Worm (Caenorhabditis elegans) whole organism, late embryonic: ENCODE results near the gene ubxn-4.

ENCODE experiments used
- C08G9.2 ChIP-seq: sonication (generic microtip); optimal IDR thresholded peaks from 2 replicates; lab custom pipeline; 2016; ENCODE audit warnings: mild to moderate bottlenecking, missing genetic modification characterization, moderate library complexity, missing compliant biosample characterization
- C38D4.7 ChIP-seq: fragments of 200-800 bp; sonication (Bioruptor generic); optimal IDR thresholded peaks from 2 replicates; lab custom pipeline; 2018; ENCODE audit warnings: mild to moderate bottlenecking, missing genetic modification characterization, moderate library complexity, missing compliant biosample characterization
- K02D7.2 ChIP-seq: sonication (generic microtip); optimal IDR thresholded peaks from 2 replicates; lab custom pipeline; 2017; ENCODE audit warnings: mild to moderate bottlenecking, missing genetic modification characterization, missing compliant biosample characterization
- K09A11.1 ChIP-seq: sonication (generic microtip); optimal IDR thresholded peaks from 2 replicates; lab custom pipeline; 2017; ENCODE audit warnings: antibody characterized with exemption, mild to moderate bottlenecking, missing genetic modification characterization, missing compliant biosample characterization; ENCODE audit not compliant: insufficient read depth
- Y22D7AL.16 ChIP-seq: sonication (generic microtip); optimal IDR thresholded peaks from 2 replicates; lab custom pipeline; 2016; ENCODE audit warnings: missing genetic modification characterization, missing compliant biosample characterization
- ama-1 ChIP-seq: fragments of 150-350 bp; optimal IDR thresholded peaks from 2 replicates; lab custom pipeline; 2014
- ceh-18 ChIP-seq: sonication (generic microtip); optimal IDR thresholded peaks from 2 replicates; lab custom pipeline; 2016; ENCODE audit warnings: missing genetic modification characterization, missing compliant biosample characterization
- ceh-19 ChIP-seq: fragments of 200-800 bp; sonication (Bioruptor generic); optimal IDR thresholded peaks from 2 replicates; lab custom pipeline; 2018; ENCODE audit warnings: mild to moderate bottlenecking, missing genetic modification characterization, missing compliant biosample characterization
- ceh-2 ChIP-seq: sonication (generic microtip); optimal IDR thresholded peaks from 2 replicates; lab custom pipeline; 2016; ENCODE audit warnings: missing genotype, missing genetic modification characterization, missing compliant biosample characterization
- ceh-22 ChIP-seq: sonication (generic microtip); optimal IDR thresholded peaks from 2 replicates; lab custom pipeline; 2017; ENCODE audit warnings: missing biosample characterization, missing genetic modification characterization
- ceh-24 ChIP-seq: sonication (generic microtip); optimal IDR thresholded peaks from 2 replicates; lab custom pipeline; 2016; ENCODE audit warnings: mild to moderate bottlenecking, missing genetic modification characterization, missing compliant biosample characterization
- ceh-30 ChIP-seq: fragments of 150-350 bp; optimal IDR thresholded peaks from 2 replicates; lab custom pipeline; 2014; ENCODE audit warnings: missing biosample characterization, missing genetic modification characterization
- ceh-31 ChIP-seq: sonication (generic microtip); optimal IDR thresholded peaks from 2 replicates; lab custom pipeline; 2016; ENCODE audit warnings: missing genetic modification characterization, missing compliant biosample characterization
- ceh-45 ChIP-seq: fragments of 200-800 bp; sonication (Bioruptor generic); IDR thresholded peaks from 2 replicates; pipeline ENCODE4 v1.3.6; 2022; ENCODE audit warnings: missing genetic modification reagents, missing genetic modification characterization, missing compliant biosample characterization
- ceh-48 ChIP-seq: sonication (generic microtip); optimal IDR thresholded peaks from 2 replicates; lab custom pipeline; 2016; ENCODE audit warnings: missing genetic modification characterization, inconsistent platforms, missing compliant biosample characterization
- che-1 ChIP-seq: sonication (generic microtip); optimal IDR thresholded peaks from 2 replicates; lab custom pipeline; 2016; ENCODE audit warnings: mild to moderate bottlenecking, missing genetic modification characterization, missing compliant biosample characterization
- dve-1 ChIP-seq: sonication (generic microtip); optimal IDR thresholded peaks from 2 replicates; lab custom pipeline; 2017; ENCODE audit warnings: antibody characterized with exemption, mild to moderate bottlenecking, missing genetic modification characterization, missing compliant biosample characterization
- eyg-1 ChIP-seq: sonication (generic microtip); optimal IDR thresholded peaks from 2 replicates; lab custom pipeline; 2016; ENCODE audit warnings: missing genotype, missing genetic modification characterization, missing compliant biosample characterization
- fax-1 ChIP-seq: sonication (generic microtip); optimal IDR thresholded peaks from 2 replicates; lab custom pipeline; 2016; ENCODE audit warnings: missing genotype, missing genetic modification characterization, missing compliant biosample characterization
- fkh-10 ChIP-seq: fragments of 150-350 bp; optimal IDR thresholded peaks from 2 replicates; lab custom pipeline; 2014; ENCODE audit warnings: missing biosample characterization, missing genetic modification reagents, missing genetic modification characterization
- fkh-6 ChIP-seq: sonication (generic microtip); optimal IDR thresholded peaks from 2 replicates; lab custom pipeline; 2016; ENCODE audit warnings: missing genetic modification characterization, missing compliant biosample characterization
- gmeb-2 ChIP-seq: sonication (generic microtip); optimal IDR thresholded peaks from 2 replicates; lab custom pipeline; 2016; ENCODE audit warnings: missing genetic modification characterization, inconsistent platforms, missing compliant biosample characterization
- hlh-13 ChIP-seq: fragments of 200-800 bp; sonication (Bioruptor generic); optimal IDR thresholded peaks from 2 replicates; lab custom pipeline; 2018; ENCODE audit warnings: mild to moderate bottlenecking, missing genetic modification characterization, missing compliant biosample characterization
- hlh-15 ChIP-seq: sonication (generic microtip); optimal IDR thresholded peaks from 2 replicates; lab custom pipeline; 2016; ENCODE audit warnings: missing genetic modification characterization, missing compliant biosample characterization
- hlh-30 ChIP-seq: sonication (generic microtip); optimal IDR thresholded peaks from 2 replicates; lab custom pipeline; 2017; ENCODE audit warnings: antibody characterized with exemption, missing genetic modification characterization, missing compliant biosample characterization; ENCODE audit not compliant: insufficient read depth
- hlh-6 ChIP-seq: sonication (generic microtip); optimal IDR thresholded peaks from 2 replicates; lab custom pipeline; 2016; ENCODE audit warnings: missing genotype, missing genetic modification characterization, missing compliant biosample characterization
- lim-6 ChIP-seq: sonication (generic microtip); optimal IDR thresholded peaks from 2 replicates; lab custom pipeline; 2016; ENCODE audit warnings: missing genetic modification characterization, missing compliant biosample characterization
- madf-2 ChIP-seq: sonication (generic microtip); optimal IDR thresholded peaks from 2 replicates; lab custom pipeline; 2017; ENCODE audit warnings: missing genetic modification characterization, missing compliant biosample characterization
- mec-3 ChIP-seq: sonication (generic microtip); optimal IDR thresholded peaks from 2 replicates; lab custom pipeline; 2016; ENCODE audit warnings: borderline replicate concordance, missing genetic modification characterization, missing compliant biosample characterization
- nfya-1 ChIP-seq: sonication (generic microtip); optimal IDR thresholded peaks from 2 replicates; lab custom pipeline; 2017; ENCODE audit warnings: missing genetic modification characterization, mild to moderate bottlenecking, missing compliant biosample characterization, antibody characterized with exemption, moderate library complexity
- nhr-232 ChIP-seq: sonication (generic microtip); optimal IDR thresholded peaks from 2 replicates; lab custom pipeline; 2016; ENCODE audit warnings: missing genetic modification characterization, missing compliant biosample characterization
- npax-4 ChIP-seq: sonication (generic microtip); optimal IDR thresholded peaks from 2 replicates; lab custom pipeline; 2016; ENCODE audit warnings: missing genetic modification characterization, missing compliant biosample characterization
- pat-9 ChIP-seq: fragments of 200-800 bp; sonication (Bioruptor generic); optimal IDR thresholded peaks from 2 replicates; lab custom pipeline; 2018; ENCODE audit warnings: mild to moderate bottlenecking, missing genetic modification characterization, moderate library complexity, missing compliant biosample characterization
- pax-1 ChIP-seq: fragments of 150-350 bp; optimal IDR thresholded peaks from 2 replicates; lab custom pipeline; 2014; ENCODE audit warnings: missing biosample characterization, missing genetic modification characterization
- pha-2 ChIP-seq: sonication (generic microtip); optimal IDR thresholded peaks from 2 replicates; lab custom pipeline; 2017; ENCODE audit warnings: mild to moderate bottlenecking, missing genetic modification characterization, missing compliant biosample characterization
- pqm-1 ChIP-seq: sonication (generic microtip); optimal IDR thresholded peaks from 2 replicates; lab custom pipeline; 2016; ENCODE audit warnings: missing genetic modification characterization, missing compliant biosample characterization
- rnt-1 ChIP-seq: sonication (generic microtip); optimal IDR thresholded peaks from 2 replicates; lab custom pipeline; 2016; ENCODE audit warnings: missing genetic modification characterization, missing compliant biosample characterization
- sox-4 ChIP-seq: sonication (generic microtip); optimal IDR thresholded peaks from 2 replicates; lab custom pipeline; 2017; ENCODE audit warnings: mild to moderate bottlenecking, missing genetic modification characterization, inconsistent platforms, missing compliant biosample characterization
- syd-9 ChIP-seq: sonication (generic microtip); optimal IDR thresholded peaks from 2 replicates; lab custom pipeline; 2016; ENCODE audit warnings: mild to moderate bottlenecking, missing genetic modification characterization, moderate library complexity, missing compliant biosample characterization
- tbx-2 ChIP-seq: sonication (generic microtip); optimal IDR thresholded peaks from 2 replicates; lab custom pipeline; 2016; ENCODE audit warnings: missing genetic modification characterization, missing compliant biosample characterization
- tbx-7 ChIP-seq: sonication (generic microtip); optimal IDR thresholded peaks from 2 replicates; lab custom pipeline; 2016; ENCODE audit warnings: missing genotype, missing genetic modification characterization, missing compliant biosample characterization
- ttx-3 ChIP-seq: sonication (generic microtip); optimal IDR thresholded peaks from 2 replicates; lab custom pipeline; 2016; ENCODE audit warnings: missing genetic modification reagents, missing genetic modification characterization, missing compliant biosample characterization
- unc-42 ChIP-seq: sonication (generic microtip); optimal IDR thresholded peaks from 2 replicates; lab custom pipeline; 2016; ENCODE audit warnings: missing genotype, missing genetic modification characterization, missing compliant biosample characterization
- unc-55 ChIP-seq: sonication (generic microtip); optimal IDR thresholded peaks from 2 replicates; lab custom pipeline; 2017; ENCODE audit warnings: missing biosample characterization, missing genetic modification reagents, missing genetic modification characterization
- zip-5 ChIP-seq: sonication (generic microtip); optimal IDR thresholded peaks from 2 replicates; lab custom pipeline; 2016; ENCODE audit warnings: missing genetic modification characterization, missing compliant biosample characterization

The ubxn-4 gene

ce11 chrIII:8368619-8369018 is 36.7 kb downstream of the ubxn-4 start, which contains the start of gene R05D3.9 (continued):
- TF ChIP-seq zip-5 (tag; lab: Kevin White, UChicago), result no peak
- TF ChIP-seq fax-1 (tag; lab: Kevin White, UChicago), result no peak

DNA sequence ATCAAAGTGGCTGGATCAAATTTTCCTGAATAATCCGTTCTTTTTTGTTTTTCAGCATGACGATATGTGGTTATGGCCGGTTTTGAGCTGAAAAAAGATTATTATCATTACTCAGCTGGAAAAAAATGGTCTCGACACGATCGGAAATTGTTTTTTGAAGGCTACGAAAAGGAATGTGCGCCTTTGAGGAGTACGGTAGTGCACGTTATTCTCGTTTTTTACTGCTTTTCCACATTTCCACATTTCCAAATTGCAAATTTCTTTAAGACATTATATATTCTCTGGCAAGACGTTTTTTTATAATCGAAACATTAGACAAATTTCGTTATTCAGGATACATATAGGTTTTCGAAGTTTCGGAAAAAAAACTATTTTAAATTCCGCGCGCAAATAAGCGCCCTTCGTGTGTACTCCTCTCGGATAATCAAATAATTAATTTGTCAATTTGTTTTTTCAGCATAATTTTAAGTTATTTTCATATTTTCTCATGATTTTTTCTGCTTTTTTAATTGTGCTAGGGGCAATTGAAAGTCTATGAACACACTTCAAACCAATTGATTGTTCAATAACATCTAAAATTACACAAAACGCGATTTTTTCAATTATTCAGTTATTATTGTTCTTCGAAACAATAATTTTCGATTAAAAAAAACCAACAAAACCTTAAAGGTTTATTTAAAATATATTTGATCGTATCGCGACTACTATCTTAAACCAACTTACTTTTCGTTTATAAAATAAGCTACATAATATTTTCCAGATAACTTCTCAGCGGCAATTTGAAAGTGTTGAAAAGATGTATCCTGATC is 41.9 kb downstream of the ubxn-4 start, which contains the start of gene R05D3.3:
Gene R05D3.3, plus strand, starts transcription at position 759 of the 809 bp plus-strand sequence.
- TF ChIP-seq npax-4 (no peak), ttx-3 (tag; lab: Kevin White, UChicago) (no peak), ceh-24 (tag; lab: Kevin White, UChicago) (no peak), sox-4 (tag; lab: Kevin White, UChicago) (no peak), tbx-2 (no peak), ceh-48 (no peak), tbx-7 (tag; lab: Kevin White, UChicago) (no peak), nhr-232 (no peak), pat-9 (no peak), ceh-45 (GFP tag; lab: Robert Waterston, UW) (no peak), gmeb-2 (tag; lab: Kevin White, UChicago) (no peak), ceh-31 (no peak), ama-1 (lab: Kevin White, UChicago) (no peak), hlh-6 (no peak), pax-1 (tag; lab: Kevin White, UChicago) (no peak), K02D7.2 (no peak)

- TF ChIP-seq ceh-31 (peak; percentile 49), K09A11.1 (tag; lab: Kevin White, UChicago) (peak; percentile 13), ceh-19 (no peak), ceh-22 (tag; lab: Kevin White, UChicago) (no peak), ceh-18 (tag; lab: Kevin White, UChicago) (peak; percentile 35), dve-1 (tag; lab: Kevin White, UChicago) (peak; percentile 44), K02D7.2 (no peak), ceh-30 (peak; percentile 15), rnt-1 (tag; lab: Kevin White, UChicago) (peak; percentile 46), fkh-6 (tag; lab: Kevin White, UChicago) (no peak), unc-42 (tag; lab: Kevin White, UChicago) (peak; percentile 53), Y22D7AL.16 (tag; lab: Kevin White, UChicago) (no peak), unc-55 (GFP tag; lab: Kevin White, UChicago) (peak; percentile 52), nfya-1 (tag; lab: Kevin White, UChicago) (peak; percentile 71), pax-1 (tag; lab: Kevin White, UChicago) (peak; percentile 47), che-1 (tag; lab: Kevin White, UChicago) (no peak), syd-9 (tag; lab: Kevin White, UChicago) (no peak), fax-1 (tag; lab: Kevin White, UChicago) (no peak), hlh-30 (tag; lab: Kevin White, UChicago) (peak; percentile 40)
Observed at ce11 chrIII:8358213-8358672, 47.1 kb downstream of the ubxn-4 start, which contains the start of the genes R05D3.8 and rfp-1. Gene R05D3.8, minus strand, starts transcription at chrIII:8358327. Gene rfp-1, plus strand, starts transcription at chrIII:8358622.

ce11 chrIII:8356407-8356881 is 48.9 kb downstream of the ubxn-4 start:
- no peak for TF ChIP-seq gmeb-2 (tag; lab: Kevin White, UChicago)
- no peak for TF ChIP-seq pqm-1 (tag; lab: Kevin White, UChicago)
- no peak for TF ChIP-seq C38D4.7 (GFP tag; lab: Kevin White, UChicago)
- no peak for TF ChIP-seq ceh-48
- TF ChIP-seq hlh-30 (tag; lab: Kevin White, UChicago), result peak; percentile 10
- no peak for TF ChIP-seq mec-3 (tag; lab: Kevin White, UChicago)
- no peak for TF ChIP-seq hlh-15
- TF ChIP-seq hlh-13, result no peak
- TF ChIP-seq fkh-10 (GFP tag; lab: Kevin White, UChicago), result no peak
- TF ChIP-seq eyg-1 (tag; lab: Kevin White, UChicago), result peak; percentile 55
- TF ChIP-seq C08G9.2 (tag; lab: Kevin White, UChicago), result no peak
- TF ChIP-seq ceh-45 (GFP tag; lab: Robert Waterston, UW), result no peak
- peak; percentile 37 for TF ChIP-seq tbx-7 (tag; lab: Kevin White, UChicago)
- peak; percentile 12 for TF ChIP-seq che-1 (tag; lab: Kevin White, UChicago)
- no peak for TF ChIP-seq lim-6 (tag; lab: Kevin White, UChicago)
- TF ChIP-seq pha-2 (tag; lab: Kevin White, UChicago), result no peak
- TF ChIP-seq madf-2 (tag; lab: Kevin White, UChicago), result no peak
- peak; percentile 39 for TF ChIP-seq ceh-2 (tag; lab: Kevin White, UChicago)
- peak; percentile 85 for TF ChIP-seq ceh-31
- no peak for TF ChIP-seq sox-4 (tag; lab: Kevin White, UChicago)
- no peak for TF ChIP-seq pax-1 (tag; lab: Kevin White, UChicago)
